Worm (Caenorhabditis elegans) whole organism, L2 larva: ENCODE results near the gene K02E7.11.

Experiments
- C34F6.9 ChIP-seq: fragments of 150-350 bp; optimal IDR thresholded peaks from 2 replicates; lab custom pipeline; 2014; ENCODE audit warnings: missing biosample characterization, missing genetic modification characterization
- Y55F3AM.14 ChIP-seq: fragments of 200-800 bp; sonication (Bioruptor generic); optimal IDR thresholded peaks from 2 replicates; lab custom pipeline; 2018; ENCODE audit warnings: mild to moderate bottlenecking, missing genetic modification characterization, missing compliant biosample characterization
- ZK546.5 ChIP-seq: sonication (generic microtip); optimal IDR thresholded peaks from 2 replicates; lab custom pipeline; 2017; ENCODE audit warnings: missing biosample characterization, missing genetic modification characterization
- alr-1 ChIP-seq: fragments of 150-350 bp; optimal IDR thresholded peaks from 2 replicates; lab custom pipeline; 2014; ENCODE audit warnings: missing biosample characterization, missing genetic modification characterization
- aly-2 ChIP-seq: fragments of 150-350 bp; optimal IDR thresholded peaks from 2 replicates; lab custom pipeline; 2014; ENCODE audit warnings: missing biosample characterization, missing genetic modification characterization
- blmp-1 ChIP-seq: sonication (generic microtip); optimal IDR thresholded peaks from 2 replicates; lab custom pipeline; 2017; ENCODE audit warnings: missing genetic modification characterization, mild to moderate bottlenecking, missing compliant biosample characterization, antibody characterized with exemption, moderate library complexity; ENCODE audit not compliant: insufficient read depth
- ceh-16 ChIP-seq: fragments of 150-350 bp; optimal IDR thresholded peaks from 2 replicates; lab custom pipeline; 2014; ENCODE audit warnings: missing biosample characterization, missing genetic modification characterization
- ceh-82 ChIP-seq: fragments of 150-350 bp; optimal IDR thresholded peaks from 2 replicates; lab custom pipeline; 2014; ENCODE audit warnings: missing biosample characterization, missing genetic modification characterization
- dmd-4 ChIP-seq: sonication (generic microtip); optimal IDR thresholded peaks from 2 replicates; lab custom pipeline; 2017; ENCODE audit warnings: missing biosample characterization, missing genetic modification characterization
- egl-27 ChIP-seq: sonication (generic microtip); optimal IDR thresholded peaks from 3 replicates; lab custom pipeline; 2017; ENCODE audit warnings: missing biosample characterization, missing genetic modification reagents, missing genetic modification characterization
- elt-1 ChIP-seq: fragments of 150-350 bp; optimal IDR thresholded peaks from 2 replicates; lab custom pipeline; 2014; ENCODE audit warnings: missing biosample characterization, missing genetic modification characterization
- gmeb-1 ChIP-seq: fragments of 150-350 bp; optimal IDR thresholded peaks from 2 replicates; lab custom pipeline; 2014; ENCODE audit warnings: missing biosample characterization, missing genetic modification characterization
- lin-39 ChIP-seq: fragments of 150-350 bp; optimal IDR thresholded peaks from 2 replicates; lab custom pipeline; 2014; ENCODE audit warnings: missing biosample characterization, missing genetic modification reagents, missing genetic modification characterization
- lsy-2 ChIP-seq, 2 experiments: fragments of 150-350 bp in 1 of 2; sonication (generic microtip) in 1 of 2; optimal IDR thresholded peaks; 2 replicates each; lab custom pipeline; 2014 to 2017; ENCODE audit warnings: missing biosample characterization in 2 of 2, missing genetic modification characterization in 2 of 2
- mab-5 ChIP-seq: fragments of 150-350 bp; optimal IDR thresholded peaks from 2 replicates; lab custom pipeline; 2014; ENCODE audit warnings: missing biosample characterization, missing genetic modification characterization
- nhr-10 ChIP-seq: sonication (generic microtip); optimal IDR thresholded peaks from 2 replicates; lab custom pipeline; 2017; ENCODE audit warnings: missing biosample characterization, missing genetic modification characterization
- nhr-11 ChIP-seq: fragments of 150-350 bp; optimal IDR thresholded peaks from 2 replicates; lab custom pipeline; 2014; ENCODE audit warnings: missing biosample characterization, missing genetic modification characterization
- nhr-12 ChIP-seq: fragments of 150-350 bp; optimal IDR thresholded peaks from 2 replicates; lab custom pipeline; 2014; ENCODE audit warnings: missing biosample characterization, missing genetic modification characterization
- nhr-129 ChIP-seq: fragments of 150-350 bp; optimal IDR thresholded peaks from 2 replicates; lab custom pipeline; 2014; ENCODE audit warnings: missing biosample characterization, missing genetic modification characterization
- nhr-21 ChIP-seq: fragments of 150-350 bp; optimal IDR thresholded peaks from 2 replicates; lab custom pipeline; 2014; ENCODE audit warnings: missing biosample characterization, missing genetic modification characterization
- nhr-23 ChIP-seq: fragments of 150-350 bp; optimal IDR thresholded peaks from 2 replicates; lab custom pipeline; 2014; ENCODE audit warnings: missing biosample characterization, missing genetic modification reagents, missing genetic modification characterization
- nhr-25 ChIP-seq: fragments of 150-350 bp; sonication (generic microtip); optimal IDR thresholded peaks from 3 replicates; lab custom pipeline; 2014; ENCODE audit warnings: missing biosample characterization, missing genetic modification characterization
- nhr-6 ChIP-seq: fragments of 150-350 bp; optimal IDR thresholded peaks from 2 replicates; lab custom pipeline; 2014; ENCODE audit warnings: missing biosample characterization, missing genetic modification characterization
- nhr-77 ChIP-seq: fragments of 150-350 bp; optimal IDR thresholded peaks from 2 replicates; lab custom pipeline; 2014; ENCODE audit warnings: missing biosample characterization, missing genetic modification characterization
- peb-1 ChIP-seq: fragments of 150-350 bp; optimal IDR thresholded peaks from 2 replicates; lab custom pipeline; 2014; ENCODE audit warnings: missing biosample characterization, missing genetic modification characterization
- sem-4 ChIP-seq: fragments of 150-350 bp; optimal IDR thresholded peaks from 2 replicates; lab custom pipeline; 2014; ENCODE audit warnings: missing biosample characterization, missing genetic modification reagents, missing genetic modification characterization
- skn-1 ChIP-seq: sonication (generic microtip); optimal IDR thresholded peaks from 2 replicates; lab custom pipeline; 2017; ENCODE audit warnings: missing biosample characterization, missing genetic modification characterization
- sma-3 ChIP-seq: sonication (generic microtip); optimal IDR thresholded peaks from 2 replicates; lab custom pipeline; 2016; ENCODE audit warnings: missing genetic modification reagents, missing genetic modification characterization, missing compliant biosample characterization
- sma-9 ChIP-seq, 2 experiments: fragments of 150-350 bp in 1 of 2; sonication (generic microtip) in 1 of 2; optimal IDR thresholded peaks; 2 replicates each; lab custom pipeline; 2014 to 2016; ENCODE audit warnings: missing genetic modification characterization in 2 of 2, mild to moderate bottlenecking in 1 of 2, missing biosample characterization in 1 of 2, missing compliant biosample characterization in 1 of 2, missing genetic modification reagents in 1 of 2, moderate library complexity in 1 of 2
- snpc-4 ChIP-seq: fragments of 150-350 bp; optimal IDR thresholded peaks from 2 replicates; lab custom pipeline; 2014; ENCODE audit warnings: missing biosample characterization, missing genetic modification characterization
- unc-39 ChIP-seq: fragments of 150-350 bp; optimal IDR thresholded peaks from 2 replicates; lab custom pipeline; 2014; ENCODE audit warnings: missing biosample characterization, missing genetic modification characterization
- unc-55 ChIP-seq: fragments of 150-350 bp; sonication (generic microtip); optimal IDR thresholded peaks from 3 replicates; lab custom pipeline; 2014; ENCODE audit warnings: missing biosample characterization, missing genetic modification reagents, missing genetic modification characterization
- unc-62 ChIP-seq: fragments of 150-350 bp; optimal IDR thresholded peaks from 2 replicates; lab custom pipeline; 2014; ENCODE audit warnings: missing biosample characterization, missing genetic modification reagents, missing genetic modification characterization
- ztf-11 ChIP-seq: sonication (generic microtip); optimal IDR thresholded peaks from 2 replicates; lab custom pipeline; 2017; ENCODE audit warnings: missing biosample characterization, missing genetic modification characterization
- ztf-4 ChIP-seq: fragments of 150-350 bp; optimal IDR thresholded peaks from 2 replicates; lab custom pipeline; 2014; ENCODE audit warnings: missing biosample characterization, missing genetic modification characterization

K02E7.11 gene

DNA sequence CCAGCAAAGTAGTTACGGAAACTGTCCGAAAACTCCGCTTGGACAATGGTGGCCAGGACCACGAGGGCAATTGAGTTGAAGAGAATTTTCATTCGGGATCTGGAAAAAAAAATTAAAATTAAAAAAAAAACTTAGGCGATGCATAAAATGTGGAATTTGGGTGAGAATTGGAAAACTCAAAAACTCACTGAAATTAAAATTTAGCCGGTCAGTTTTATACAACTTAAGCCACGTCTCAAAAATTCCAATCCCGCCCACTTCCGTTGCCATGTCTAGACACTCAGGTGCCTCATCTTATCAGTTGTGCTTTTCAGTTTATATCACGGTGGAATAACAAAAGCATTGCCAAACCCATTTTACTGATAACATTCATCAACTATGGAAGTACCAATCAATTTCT, 35.6 kb upstream of the K02E7.11 start, which contains the start of gene lips-11:
lips-11 (minus strand) TSS at position 101 of the 400 bp plus-strand sequence.
- TF ChIP-seq unc-62 (GFP tag; lab: Kevin White, UChicago) = no peak
- no peak for TF ChIP-seq Y55F3AM.14 (GFP tag; lab: Kevin White, UChicago)
- TF ChIP-seq sma-3 = peak; percentile 9
- TF ChIP-seq nhr-77 = no peak
- no peak for TF ChIP-seq ztf-11 (tag; lab: Kevin White, UChicago)

ce11 chrII:1106914-1107597, 31.7 kb upstream of the K02E7.11 start, which contains the start of gene col-40:
Gene col-40, minus strand, starts transcription at chrII:1106964.
- TF ChIP-seq ztf-4 (no peak), sma-9 (GFP tag; optimal IDR thresholded peaks at IDR 0.05; lab: Kevin White, UChicago) (no peak), sma-9 (tag; optimal IDR thresholded peaks at IDR 0.05; lab: Kevin White, UChicago) (no peak), lsy-2 (tag; optimal IDR thresholded peaks at IDR 0.05; lab: Kevin White, UChicago) (no peak), mab-5 (tag; lab: Kevin White, UChicago) (no peak), nhr-129 (no peak), sem-4 (tag; lab: Kevin White, UChicago) (no peak), ZK546.5 (tag; lab: Kevin White, UChicago) (no peak), nhr-10 (no peak), nhr-23 (tag; lab: Kevin White, UChicago) (no peak), nhr-77 (no peak), unc-62 (GFP tag; lab: Kevin White, UChicago) (no peak), gmeb-1 (tag; lab: Kevin White, UChicago) (no peak), nhr-25 (tag; lab: Kevin White, UChicago) (no peak), egl-27 (tag; lab: Kevin White, UChicago) (no peak), unc-55 (GFP tag; lab: Kevin White, UChicago) (no peak), lin-39 (tag; lab: Kevin White, UChicago) (no peak), ceh-82 (tag; lab: Kevin White, UChicago) (no peak), skn-1 (no peak), nhr-12 (tag; lab: Kevin White, UChicago) (no peak), blmp-1 (tag; lab: Kevin White, UChicago) (no peak)

ce11 chrII:1105291-1105690, 30.0 kb upstream of the K02E7.11 start:
- TF ChIP-seq unc-55 (GFP tag; lab: Kevin White, UChicago) (no peak), ceh-82 (tag; lab: Kevin White, UChicago) (no peak), mab-5 (tag; lab: Kevin White, UChicago) (no peak), dmd-4 (tag; lab: Kevin White, UChicago) (no peak), nhr-6 (tag; lab: Kevin White, UChicago) (no peak), ceh-16 (tag; lab: Kevin White, UChicago) (no peak), Y55F3AM.14 (GFP tag; lab: Kevin White, UChicago) (no peak), peb-1 (tag; lab: Kevin White, UChicago) (no peak), ZK546.5 (tag; lab: Kevin White, UChicago) (no peak)

- no peak for TF ChIP-seq nhr-25 (tag; lab: Kevin White, UChicago)
- no peak for TF ChIP-seq nhr-21 (tag; lab: Kevin White, UChicago)
- TF ChIP-seq mab-5 (tag; lab: Kevin White, UChicago) = no peak
- no peak for TF ChIP-seq snpc-4
- no peak for TF ChIP-seq ztf-11 (tag; lab: Kevin White, UChicago)
- TF ChIP-seq nhr-23 (tag; lab: Kevin White, UChicago) = no peak
- no peak for TF ChIP-seq alr-1
- no peak for TF ChIP-seq gmeb-1 (tag; lab: Kevin White, UChicago)
- no peak for TF ChIP-seq nhr-11 (tag; lab: Kevin White, UChicago)
- no peak for TF ChIP-seq blmp-1 (tag; lab: Kevin White, UChicago)
- TF ChIP-seq egl-27 (tag; lab: Kevin White, UChicago) = no peak
- no peak for TF ChIP-seq aly-2
- no peak for TF ChIP-seq unc-39
- TF ChIP-seq C34F6.9 (tag; lab: Kevin White, UChicago) = no peak
- TF ChIP-seq elt-1 (tag; lab: Kevin White, UChicago) = no peak
- no peak for TF ChIP-seq ceh-16 (tag; lab: Kevin White, UChicago)
Observed at ce11 chrII:1104409-1104808, 29.1 kb upstream of the K02E7.11 start, which contains the start of gene T13B5.9. Gene T13B5.9, minus strand, starts transcription at chrII:1104509.
